Worm (Caenorhabditis elegans): Measurements from ENCODE around the gene idi-1.

idi-1 gene

ce11 chrIII:8106476-8106875 lies 15.0 kb downstream of the idi-1 start (continued):
- TF ChIP-seq unc-86 (tag; optimal IDR thresholded peaks at IDR 0.05) (peak; percentile 18), nhr-77 (tag; optimal IDR thresholded peaks at IDR 0.05) (peak; percentile 31), nhr-47 (tag; optimal IDR thresholded peaks at IDR 0.05) (peak; percentile 71), pqm-1 (tag; optimal IDR thresholded peaks at IDR 0.05) (no peak), nhr-11 (tag; optimal IDR thresholded peaks at IDR 0.05) (no peak), hpl-2 (GFP tag; optimal IDR thresholded peaks at IDR 0.05) (no peak), nhr-19 (GFP tag; conservative IDR thresholded peaks at IDR 0.05) (peak; percentile 52; the same call in 1 of the 2 replicates), grh-1 (GFP tag; IDR thresholded peaks at IDR 0.05) (no peak), fkh-10 (GFP tag; optimal IDR thresholded peaks at IDR 0.05) (peak; percentile 23), skn-1 (tag; optimal IDR thresholded peaks at IDR 0.05) (peak; percentile 10), aly-2 (tag; optimal IDR thresholded peaks at IDR 0.05) (no peak), lin-14 (GFP tag; optimal IDR thresholded peaks at IDR 0.05) (peak; percentile 52), mef-2 (tag; optimal IDR thresholded peaks at IDR 0.05) (no peak), ceh-90 (tag; optimal IDR thresholded peaks at IDR 0.05) (no peak), C34B4.2 (tag; optimal IDR thresholded peaks at IDR 0.05) (no peak), ets-5 (GFP tag; IDR thresholded peaks at IDR 0.05) (no peak), rnt-1 (tag; optimal IDR thresholded peaks at IDR 0.05) (peak; percentile 61), unc-98 (GFP tag; IDR thresholded peaks at IDR 0.05) (no peak), fkh-8 (tag; optimal IDR thresholded peaks at IDR 0.05) (peak; percentile 57), pax-3 (tag; optimal IDR thresholded peaks at IDR 0.05) (no peak), F16B12.6 (tag; optimal IDR thresholded peaks at IDR 0.05) (no peak), nhr-76 (tag; optimal IDR thresholded peaks at IDR 0.05) (no peak), snu-23 (GFP tag; optimal IDR thresholded peaks at IDR 0.05) (peak; percentile 67), lin-39 (tag; optimal IDR thresholded peaks at IDR 0.05) (no peak), ceh-88 (GFP tag; IDR thresholded peaks at IDR 0.05) (no peak), hlh-4 (tag; optimal IDR thresholded peaks at IDR 0.05) (no peak), irx-1 (tag; optimal IDR thresholded peaks at IDR 0.05) (no peak), unc-30 (tag; optimal IDR thresholded peaks at IDR 0.05) (no peak), lin-13 (GFP tag; optimal IDR thresholded peaks at IDR 0.05) (no peak), egl-27 (tag; optimal IDR thresholded peaks at IDR 0.05) (no peak), ces-1 (GFP tag; optimal IDR thresholded peaks at IDR 0.05) (no peak), efl-1 (optimal IDR thresholded peaks at IDR 0.05) (peak; percentile 36 to 51), efl-1 (GFP tag; optimal IDR thresholded peaks at IDR 0.05 in 1 of 2) (peak; percentile 37 to 95), sptf-1 (tag; optimal IDR thresholded peaks at IDR 0.05) (no peak), jun-1 (tag; optimal IDR thresholded peaks at IDR 0.05) (no peak), pag-3 (tag; optimal IDR thresholded peaks at IDR 0.05; ENCODE audit: borderline replicate concordance, insufficient read depth) (no peak), tbx-2 (tag; optimal IDR thresholded peaks at IDR 0.05) (peak; percentile 23), alr-1 (tag; optimal IDR thresholded peaks at IDR 0.05; ENCODE audit: borderline replicate concordance) (no peak), ztf-11 (tag; optimal IDR thresholded peaks at IDR 0.05) (no peak), nhr-12 (tag; optimal IDR thresholded peaks at IDR 0.05) (no peak), snpc-4 (tag; optimal IDR thresholded peaks at IDR 0.05) (no peak), ceh-82 (tag; optimal IDR thresholded peaks at IDR 0.05) (peak; percentile 19 to 54 (median 41)), unc-62 (GFP tag; optimal IDR thresholded peaks at IDR 0.05) (no peak), egl-13 (tag; optimal IDR thresholded peaks at IDR 0.05) (no peak), dpl-1 (GFP tag; optimal IDR thresholded peaks at IDR 0.05) (peak in 2 of 3 experiments; percentile 24 to 47), mab-9 (GFP tag; IDR thresholded peaks at IDR 0.05) (no peak), nhr-20 (tag; optimal IDR thresholded peaks at IDR 0.05) (peak; percentile 51), vab-15 (tag; optimal IDR thresholded peaks at IDR 0.05) (peak; percentile 11), Y116A8C.19 (tag; optimal IDR thresholded peaks at IDR 0.05; ENCODE audit: borderline replicate concordance) (no peak), zag-1 (tag; optimal IDR thresholded peaks at IDR 0.05) (no peak), lsy-2 (tag; optimal IDR thresholded peaks at IDR 0.05) (peak; percentile 52 to 68), aha-1 (tag; optimal IDR thresholded peaks at IDR 0.05) (no peak), nhr-90 (tag; optimal IDR thresholded peaks at IDR 0.05; ENCODE audit: poor library complexity) (no peak), lin-15B (tag; optimal IDR thresholded peaks at IDR 0.05) (no peak)

All from whole organism, L1 larva.